Fruit fly (Drosophila melanogaster): ENCODE data around the gene CG15347.

DNA sequence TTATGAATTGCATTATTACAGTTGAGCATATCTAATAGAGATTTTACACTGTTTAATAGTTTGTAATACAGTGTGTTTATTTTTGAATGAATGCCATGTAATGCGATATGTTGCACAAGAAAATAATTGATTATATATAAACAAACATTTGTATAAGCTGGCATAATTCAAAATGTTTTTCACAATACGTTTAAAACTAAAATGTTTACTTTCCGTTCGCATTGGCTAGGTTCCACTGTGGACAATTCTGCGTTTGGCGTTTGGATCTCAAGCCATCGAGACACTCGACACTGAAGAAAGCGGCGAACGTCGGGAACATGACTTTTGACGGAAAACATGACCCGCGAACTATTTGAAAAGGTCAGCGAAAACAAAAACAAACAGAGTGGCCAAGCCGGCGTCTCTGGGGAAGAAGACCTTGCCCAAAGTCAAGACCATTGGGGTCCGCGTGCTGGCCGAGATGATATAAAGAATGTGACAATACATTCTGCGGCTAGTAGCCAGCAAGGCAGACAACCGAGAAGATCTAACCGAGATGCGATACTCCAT is 12.7 kb upstream of the CG15347 start, which contains the start of gene Cp7Fb:
- TF ChIP-seq insv (optimal IDR thresholded peaks at IDR 0.05) (no peak), h (optimal IDR thresholded peaks at IDR 0.05) (no peak), Myc (optimal IDR thresholded peaks at IDR 0.05) (no peak), psq (optimal IDR thresholded peaks at IDR 0.05) (no peak), Sin3A (optimal IDR thresholded peaks at IDR 0.05) (no peak), ttk (optimal IDR thresholded peaks at IDR 0.05) (no peak)
